Worm (Caenorhabditis elegans) whole organism, L1 larva: Measurements from ENCODE around the gene lron-1.

ENCODE experiments used
- C34B4.2 ChIP-seq: sonication (generic microtip); optimal IDR thresholded peaks from 2 replicates; lab custom pipeline; 2017; ENCODE audit warnings: mild to moderate bottlenecking, missing genetic modification characterization, missing compliant biosample characterization
- F16B12.6 ChIP-seq: fragments of 150-350 bp; optimal IDR thresholded peaks from 2 replicates; lab custom pipeline; 2014; ENCODE audit warnings: missing biosample characterization, missing genetic modification characterization
- aha-1 ChIP-seq: fragments of 150-350 bp; optimal IDR thresholded peaks from 2 replicates; lab custom pipeline; 2014; ENCODE audit warnings: missing biosample characterization, missing genetic modification characterization
- alr-1 ChIP-seq: fragments of 200-800 bp; sonication (Bioruptor generic); optimal IDR thresholded peaks from 2 replicates; lab custom pipeline; 2018; ENCODE audit warnings: borderline replicate concordance, mild to moderate bottlenecking, missing genetic modification characterization, missing compliant biosample characterization
- blmp-1 ChIP-seq: fragments of 150-350 bp; optimal IDR thresholded peaks from 2 replicates; lab custom pipeline; 2014; ENCODE audit warnings: missing biosample characterization, missing genetic modification characterization
- ceh-63 ChIP-seq: fragments of 200-800 bp; sonication (Bioruptor generic); optimal IDR thresholded peaks from 2 replicates; lab custom pipeline; 2018; ENCODE audit warnings: mild to moderate bottlenecking, missing genetic modification characterization, missing compliant biosample characterization
- ceh-8 ChIP-seq: fragments of 200-800 bp; sonication (Bioruptor generic); optimal IDR thresholded peaks from 2 replicates; lab custom pipeline; 2018; ENCODE audit warnings: mild to moderate bottlenecking, missing genetic modification characterization, moderate library complexity, missing compliant biosample characterization
- ceh-88 ChIP-seq: fragments of 200-800 bp; sonication (Bioruptor generic); IDR thresholded peaks from 2 replicates; pipeline ENCODE4 v1.3.6; 2022; ENCODE audit warnings: missing genetic modification characterization, missing compliant biosample characterization
- ceh-90 ChIP-seq: sonication (generic microtip); optimal IDR thresholded peaks from 2 replicates; lab custom pipeline; 2016; ENCODE audit warnings: missing genetic modification characterization, missing compliant biosample characterization
- ces-1 ChIP-seq: fragments of 150-350 bp; optimal IDR thresholded peaks from 2 replicates; lab custom pipeline; 2014; ENCODE audit warnings: missing biosample characterization, missing genetic modification reagents, missing genetic modification characterization
- efl-1 ChIP-seq, 4 experiments: fragments of 150-350 bp; optimal IDR thresholded peaks in 3 of 4; peaks in 1 of 4; 1 replicate in 1 of 4; 2 replicates in 3 of 4; lab custom pipeline; 2014; ENCODE audit warnings: missing biosample characterization in 2 of 4, missing genetic modification characterization in 2 of 4, missing genetic modification reagents in 2 of 4
- efl-3 ChIP-seq: fragments of 200-800 bp; sonication (Bioruptor generic); optimal IDR thresholded peaks from 2 replicates; lab custom pipeline; 2018; ENCODE audit warnings: mild to moderate bottlenecking, missing genetic modification characterization, missing compliant biosample characterization
- elt-2 ChIP-seq: sonication (generic microtip); optimal IDR thresholded peaks from 2 replicates; lab custom pipeline; 2016; ENCODE audit warnings: missing genetic modification characterization, mild to moderate bottlenecking, inconsistent platforms, missing compliant biosample characterization, missing genetic modification reagents
- elt-3 ChIP-seq, 6 experiments: fragments of 150-350 bp in 1 of 6; sonication (generic microtip); optimal IDR thresholded peaks; 2 replicates each; lab custom pipeline; 2017 to 2018; ENCODE audit warnings: missing biosample characterization in 6 of 6, missing genetic modification characterization in 6 of 6, inconsistent platforms in 1 of 6
- fkh-4 ChIP-seq: sonication (generic microtip); optimal IDR thresholded peaks from 2 replicates; lab custom pipeline; 2016; ENCODE audit warnings: missing compliant biosample characterization, missing genetic modification characterization, borderline replicate concordance
- fkh-8 ChIP-seq: sonication (generic microtip); optimal IDR thresholded peaks from 2 replicates; lab custom pipeline; 2016; ENCODE audit warnings: mild to moderate bottlenecking, missing genetic modification characterization, missing compliant biosample characterization
- hpl-2 ChIP-seq: fragments of 150-350 bp; optimal IDR thresholded peaks from 2 replicates; lab custom pipeline; 2014; ENCODE audit warnings: missing biosample characterization, missing genetic modification reagents, missing genetic modification characterization
- irx-1 ChIP-seq: sonication (generic microtip); optimal IDR thresholded peaks from 2 replicates; lab custom pipeline; 2016; ENCODE audit warnings: missing genetic modification characterization, missing compliant biosample characterization
- isw-1 ChIP-seq: fragments of 200-800 bp; sonication (Bioruptor generic); IDR thresholded peaks from 2 replicates; pipeline ENCODE4 v1.3.6; 2022; ENCODE audit warnings: missing genetic modification characterization, missing compliant biosample characterization
- lin-14 ChIP-seq: fragments of 200-800 bp; sonication (Bioruptor generic); optimal IDR thresholded peaks from 2 replicates; lab custom pipeline; 2018; ENCODE audit warnings: mild to moderate bottlenecking, missing genetic modification characterization, moderate library complexity, missing compliant biosample characterization
- lin-35 ChIP-seq, 2 experiments: fragments of 150-350 bp; optimal IDR thresholded peaks; 2 replicates each; lab custom pipeline; 2014; ENCODE audit warnings: missing biosample characterization in 2 of 2, missing genetic modification characterization in 2 of 2, missing genetic modification reagents in 2 of 2
- lir-3 ChIP-seq: sonication (generic microtip); optimal IDR thresholded peaks from 2 replicates; lab custom pipeline; 2016; ENCODE audit warnings: mild to moderate bottlenecking, missing genetic modification characterization, moderate library complexity, missing compliant biosample characterization; ENCODE audit not compliant: poor library complexity
- lsy-2 ChIP-seq, 2 experiments: fragments of 150-350 bp; optimal IDR thresholded peaks; 2 replicates each; lab custom pipeline; 2014; ENCODE audit warnings: missing biosample characterization in 2 of 2, missing genetic modification characterization in 2 of 2
- mdl-1 ChIP-seq, 2 experiments: fragments of 150-350 bp; optimal IDR thresholded peaks; 2 replicates each; lab custom pipeline; 2014 to 2017; ENCODE audit warnings: missing biosample characterization in 2 of 2, missing genetic modification characterization in 2 of 2, inconsistent platforms in 1 of 2
- mep-1 ChIP-seq: fragments of 150-350 bp; optimal IDR thresholded peaks from 2 replicates; lab custom pipeline; 2014; ENCODE audit warnings: missing biosample characterization, missing genetic modification characterization
- nhr-11 ChIP-seq: fragments of 150-350 bp; optimal IDR thresholded peaks from 2 replicates; lab custom pipeline; 2014; ENCODE audit warnings: missing biosample characterization, missing genetic modification characterization
- nhr-12 ChIP-seq: sonication (generic microtip); optimal IDR thresholded peaks from 2 replicates; lab custom pipeline; 2017; ENCODE audit warnings: missing biosample characterization, missing genetic modification characterization
- nhr-20 ChIP-seq: sonication (generic microtip); optimal IDR thresholded peaks from 2 replicates; lab custom pipeline; 2016; ENCODE audit warnings: mild to moderate bottlenecking, missing genetic modification characterization, missing compliant biosample characterization
- nhr-76 ChIP-seq: sonication (generic microtip); optimal IDR thresholded peaks from 2 replicates; lab custom pipeline; 2017; ENCODE audit warnings: missing biosample characterization, missing genetic modification characterization
- nhr-84 ChIP-seq: sonication (generic microtip); optimal IDR thresholded peaks from 2 replicates; lab custom pipeline; 2017; ENCODE audit warnings: missing biosample characterization, missing genetic modification characterization
- nhr-85 ChIP-seq: sonication (generic microtip); peaks from one replicate; lab custom pipeline; 2016; ENCODE audit warnings: missing genetic modification characterization, inconsistent platforms, missing compliant biosample characterization
- nhr-90 ChIP-seq: sonication (generic microtip); optimal IDR thresholded peaks from 2 replicates; lab custom pipeline; 2016; ENCODE audit warnings: mild to moderate bottlenecking, missing genetic modification characterization, missing compliant biosample characterization; ENCODE audit not compliant: poor library complexity
- rnt-1 ChIP-seq: sonication (generic microtip); optimal IDR thresholded peaks from 2 replicates; lab custom pipeline; 2016; ENCODE audit warnings: mild to moderate bottlenecking, missing genetic modification characterization, moderate library complexity, missing compliant biosample characterization
- snpc-4 ChIP-seq: fragments of 150-350 bp; optimal IDR thresholded peaks from 2 replicates; lab custom pipeline; 2014; ENCODE audit warnings: missing biosample characterization, missing genetic modification characterization
- snu-23 ChIP-seq: sonication (generic microtip); optimal IDR thresholded peaks from 2 replicates; lab custom pipeline; 2016; ENCODE audit warnings: missing genetic modification characterization, missing compliant biosample characterization
- sox-4 ChIP-seq: sonication (generic microtip); optimal IDR thresholded peaks from 2 replicates; lab custom pipeline; 2016; ENCODE audit warnings: missing genetic modification characterization, missing compliant biosample characterization
- tlp-1 ChIP-seq: fragments of 150-350 bp; optimal IDR thresholded peaks from 2 replicates; lab custom pipeline; 2014; ENCODE audit warnings: missing biosample characterization, missing genetic modification characterization
- unc-30 ChIP-seq: sonication (generic microtip); optimal IDR thresholded peaks from 2 replicates; lab custom pipeline; 2017; ENCODE audit warnings: missing biosample characterization, missing genetic modification characterization
- unc-62 ChIP-seq: fragments of 150-350 bp; optimal IDR thresholded peaks from 2 replicates; lab custom pipeline; 2014; ENCODE audit warnings: missing biosample characterization, missing genetic modification reagents, missing genetic modification characterization
- unc-86 ChIP-seq: sonication (generic microtip); optimal IDR thresholded peaks from 2 replicates; lab custom pipeline; 2016; ENCODE audit warnings: missing genetic modification characterization, missing compliant biosample characterization
- xbp-1 ChIP-seq: sonication (generic microtip); optimal IDR thresholded peaks from 2 replicates; lab custom pipeline; 2016; ENCODE audit warnings: missing genetic modification characterization, missing compliant biosample characterization
- zag-1 ChIP-seq: fragments of 150-350 bp; optimal IDR thresholded peaks from 2 replicates; lab custom pipeline; 2014; ENCODE audit warnings: missing biosample characterization, missing genetic modification characterization

lron-1 gene

DNA sequence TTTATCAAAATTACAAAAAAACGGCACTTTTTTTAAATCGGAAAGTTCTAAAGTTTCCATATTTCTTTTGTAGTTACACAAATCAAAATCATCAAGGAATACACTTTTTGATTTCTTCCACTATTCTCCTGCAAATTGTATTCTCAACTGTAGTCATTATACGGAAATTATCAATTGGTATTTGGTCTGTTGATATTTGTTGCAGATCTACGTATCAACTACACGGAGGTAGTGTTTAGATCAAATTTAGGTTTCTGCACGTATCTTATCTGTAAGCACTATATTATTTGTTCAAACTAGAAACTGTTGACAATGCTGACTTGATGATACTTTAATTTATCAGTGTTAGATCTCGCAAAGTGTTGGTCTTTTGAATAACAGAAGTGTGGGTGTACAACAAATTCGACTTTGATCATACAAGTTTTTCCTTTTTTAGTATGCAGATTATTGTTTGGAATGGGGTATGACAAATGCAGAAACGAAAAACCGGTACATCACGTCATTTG is 4.2 kb upstream of the lron-1 start:
- TF ChIP-seq elt-2 (tag; lab: Kevin White, UChicago) (peak; percentile 4), hpl-2 (no peak), alr-1 (no peak), zag-1 (tag; lab: Kevin White, UChicago) (no peak), lin-14 (GFP tag; lab: Kevin White, UChicago) (no peak), ceh-90 (tag; lab: Kevin White, UChicago) (no peak), fkh-8 (tag; lab: Kevin White, UChicago) (no peak), fkh-4 (no peak), aha-1 (tag; lab: Kevin White, UChicago) (no peak), nhr-84 (no peak), nhr-85 (tag; lab: Kevin White, UChicago) (peak; percentile 56), nhr-76 (tag; lab: Kevin White, UChicago) (no peak), unc-30 (no peak), lin-35 (GFP tag; optimal IDR thresholded peaks at IDR 0.05; lab: Kevin White, UChicago) (no peak), snpc-4 (tag; lab: Kevin White, UChicago) (no peak)

DNA sequence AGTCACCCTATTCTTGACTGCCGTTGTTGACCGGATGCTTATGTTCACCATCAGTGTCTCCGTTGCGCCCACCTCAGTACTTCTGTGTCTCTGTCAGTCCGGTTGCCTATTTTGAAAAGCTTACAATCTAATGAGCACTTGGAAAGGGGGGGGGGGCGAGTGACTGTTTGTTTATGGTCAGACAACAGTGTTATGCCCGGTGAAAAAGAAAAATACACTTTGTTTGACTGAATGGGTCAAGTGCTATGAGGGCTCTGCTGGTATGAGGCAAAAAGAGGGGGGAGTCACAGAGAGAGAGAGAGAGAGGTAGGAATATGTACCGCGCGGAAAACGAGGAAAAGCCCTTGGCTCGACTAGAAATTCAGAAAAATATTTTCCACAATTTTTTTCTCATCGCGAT is 1.2 kb upstream of the lron-1 start:
- TF ChIP-seq ces-1 (GFP tag; lab: Kevin White, UChicago) (no peak), ceh-8 (no peak), irx-1 (tag; lab: Kevin White, UChicago) (no peak), hpl-2 (no peak), elt-3 (tag; optimal IDR thresholded peaks at IDR 0.05; lab: Kevin White, UChicago) (no peak), aha-1 (tag; lab: Kevin White, UChicago) (no peak), nhr-20 (tag; lab: Kevin White, UChicago) (no peak), tlp-1 (tag; lab: Kevin White, UChicago) (no peak), unc-62 (no peak), fkh-8 (tag; lab: Kevin White, UChicago) (no peak), nhr-12 (tag; lab: Kevin White, UChicago) (no peak), sox-4 (no peak), isw-1 (no peak), efl-3 (GFP tag; lab: Kevin White, UChicago) (no peak)

DNA sequence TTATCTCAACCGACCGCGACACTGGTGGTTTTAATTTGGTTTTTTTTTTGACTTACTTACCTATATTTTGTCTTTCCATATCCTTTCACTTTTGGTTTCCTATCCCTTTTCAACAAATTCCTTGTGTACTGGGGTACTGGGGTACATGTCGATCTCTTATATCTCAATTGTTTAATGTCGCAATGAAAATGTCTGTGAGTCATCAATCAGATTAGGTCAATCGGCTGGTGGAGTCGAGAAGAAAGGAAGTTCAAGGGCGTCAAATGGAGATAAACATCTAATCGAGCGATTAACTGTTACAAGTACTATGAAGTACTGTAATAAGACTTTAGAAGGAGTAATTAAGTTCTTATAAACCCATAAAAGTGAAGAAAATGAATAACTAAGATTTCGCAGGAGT is 3.4 kb downstream of the lron-1 start:
- TF ChIP-seq irx-1 (tag; lab: Kevin White, UChicago) = no peak
- TF ChIP-seq nhr-11 (tag; lab: Kevin White, UChicago) = no peak
- no peak for TF ChIP-seq lir-3 (tag; lab: Kevin White, UChicago)
- TF ChIP-seq mdl-1 (tag; optimal IDR thresholded peaks at IDR 0.05; lab: Kevin White, UChicago) = no peak
- no peak for TF ChIP-seq ces-1 (GFP tag; lab: Kevin White, UChicago)
- TF ChIP-seq blmp-1 (tag; lab: Kevin White, UChicago) = peak; percentile 97
- TF ChIP-seq nhr-85 (tag; lab: Kevin White, UChicago) = peak; percentile 94
- TF ChIP-seq snu-23 = peak; percentile 9
- TF ChIP-seq ceh-88 (GFP tag; lab: Robert Waterston, UW) = no peak
- TF ChIP-seq isw-1 = no peak
- TF ChIP-seq hpl-2 = no peak
- peak; percentile 4 for TF ChIP-seq rnt-1 (tag; lab: Kevin White, UChicago)
- TF ChIP-seq nhr-90 (tag; lab: Kevin White, UChicago) = no peak
- TF ChIP-seq mep-1 (tag; lab: Kevin White, UChicago) = peak; percentile 57
- TF ChIP-seq nhr-84 = no peak
- no peak for TF ChIP-seq ceh-8
- peak in 1 of 2 experiments; percentile 16 for TF ChIP-seq lsy-2 (tag; optimal IDR thresholded peaks at IDR 0.05; lab: Kevin White, UChicago)
- TF ChIP-seq F16B12.6 (tag; lab: Kevin White, UChicago) = no peak
- no peak for TF ChIP-seq unc-86 (tag; lab: Kevin White, UChicago)
- TF ChIP-seq elt-2 (tag; lab: Kevin White, UChicago) = no peak
- peak; percentile 37 for TF ChIP-seq nhr-20 (tag; lab: Kevin White, UChicago)
- TF ChIP-seq elt-3 (tag; optimal IDR thresholded peaks at IDR 0.05; lab: Kevin White, UChicago) = peak in 2 of 6 experiments; percentile 68 to 75
- no peak for TF ChIP-seq efl-1 (optimal IDR thresholded peaks at IDR 0.05; lab: Kevin White, UChicago)
- peak in 1 of 2 experiments; percentile 0 for TF ChIP-seq efl-1 (GFP tag; optimal IDR thresholded peaks at IDR 0.05 in 1 of 2; lab: Kevin White, UChicago)
- TF ChIP-seq ceh-63 (GFP tag; lab: Kevin White, UChicago) = no peak
- no peak for TF ChIP-seq ceh-90 (tag; lab: Kevin White, UChicago)
- no peak for TF ChIP-seq snpc-4 (tag; lab: Kevin White, UChicago)
- no peak for TF ChIP-seq zag-1 (tag; lab: Kevin White, UChicago)
- peak; percentile 62 for TF ChIP-seq lin-14 (GFP tag; lab: Kevin White, UChicago)
- TF ChIP-seq unc-30 = no peak
- TF ChIP-seq C34B4.2 (tag; lab: Kevin White, UChicago) = no peak
- TF ChIP-seq xbp-1 (tag; lab: Kevin White, UChicago) = no peak
